Worm (Caenorhabditis elegans): ENCODE measurements around the gene rbd-1.

rbd-1 gene

ce11 chrIV:12748760-12749159, 24.0 kb downstream of the rbd-1 start:
- TF ChIP-seq mec-3 (tag; optimal IDR thresholded peaks at IDR 0.05; ENCODE audit: borderline replicate concordance) (no peak), ref-2 (tag; optimal IDR thresholded peaks at IDR 0.05) (no peak), che-1 (tag; optimal IDR thresholded peaks at IDR 0.05) (no peak), ceh-31 (tag; optimal IDR thresholded peaks at IDR 0.05) (no peak), hlh-15 (tag; optimal IDR thresholded peaks at IDR 0.05) (no peak), pha-2 (tag; optimal IDR thresholded peaks at IDR 0.05) (no peak), ceh-30 (tag; optimal IDR thresholded peaks at IDR 0.05) (no peak), fkh-6 (tag; optimal IDR thresholded peaks at IDR 0.05) (no peak)

- TF ChIP-seq nfya-1 (tag; optimal IDR thresholded peaks at IDR 0.05), result peak; percentile 60
- no peak for TF ChIP-seq hlh-15 (tag; optimal IDR thresholded peaks at IDR 0.05)
Measured at ce11 chrIV:12754170-12754569, 29.4 kb downstream of the rbd-1 start.

- TF ChIP-seq pros-1 (tag; optimal IDR thresholded peaks at IDR 0.05), result no peak
- peak; percentile 69 for TF ChIP-seq nfya-1 (tag; optimal IDR thresholded peaks at IDR 0.05)
- TF ChIP-seq fkh-6 (tag; optimal IDR thresholded peaks at IDR 0.05), result no peak
- no peak for TF ChIP-seq ahr-1 (tag; optimal IDR thresholded peaks at IDR 0.05)
- TF ChIP-seq pqm-1 (tag; optimal IDR thresholded peaks at IDR 0.05), result no peak
- no peak for TF ChIP-seq ceh-31 (tag; optimal IDR thresholded peaks at IDR 0.05)
- TF ChIP-seq pha-4 (tag; optimal IDR thresholded peaks at IDR 0.05), result no peak
- no peak for TF ChIP-seq ets-4 (tag; optimal IDR thresholded peaks at IDR 0.05)
Measured at ce11 chrIV:12755641-12756040, 30.9 kb downstream of the rbd-1 start.

ce11 chrIV:12757470-12757869, 32.7 kb downstream of the rbd-1 start, which contains the start of gene flp-9:
Gene flp-9, minus strand, starts transcription at chrIV:12757570.
- TF ChIP-seq gmeb-2 (tag; optimal IDR thresholded peaks at IDR 0.05) (no peak), unc-3 (GFP tag; conservative IDR thresholded peaks at IDR 0.05) (no peak), unc-3 (tag; optimal IDR thresholded peaks at IDR 0.05) (no peak)

- TF ChIP-seq unc-42 (tag; optimal IDR thresholded peaks at IDR 0.05), result peak; percentile 90
- no peak for TF ChIP-seq hlh-8 (tag; optimal IDR thresholded peaks at IDR 0.05)
Measured at ce11 chrIV:12762782-12763181, 38.0 kb downstream of the rbd-1 start.

ce11 chrIV:12765067-12765466, 40.3 kb downstream of the rbd-1 start, which contains the start of gene ZK897.10:
Gene ZK897.10, plus strand, starts transcription at chrIV:12765351.
- TF ChIP-seq elt-2 (tag; optimal IDR thresholded peaks at IDR 0.05) (peak; percentile 86), pha-2 (tag; optimal IDR thresholded peaks at IDR 0.05) (no peak), pax-1 (tag; optimal IDR thresholded peaks at IDR 0.05) (no peak), npax-4 (tag; optimal IDR thresholded peaks at IDR 0.05) (no peak)

- peak; percentile 25 for TF ChIP-seq unc-86 (tag; optimal IDR thresholded peaks at IDR 0.05)
- no peak for TF ChIP-seq lim-6 (tag; optimal IDR thresholded peaks at IDR 0.05)
- no peak for TF ChIP-seq ceh-30 (tag; optimal IDR thresholded peaks at IDR 0.05)
- TF ChIP-seq ceh-34 (tag; optimal IDR thresholded peaks at IDR 0.05), result peak; percentile 59
- TF ChIP-seq fkh-10 (GFP tag; optimal IDR thresholded peaks at IDR 0.05), result peak; percentile 50
- TF ChIP-seq ttx-3 (tag; optimal IDR thresholded peaks at IDR 0.05), result no peak
- peak; percentile 1 for TF ChIP-seq ceh-19 (GFP tag; optimal IDR thresholded peaks at IDR 0.05)
- TF ChIP-seq pat-9 (tag; optimal IDR thresholded peaks at IDR 0.05), result no peak
- TF ChIP-seq mec-3 (tag; optimal IDR thresholded peaks at IDR 0.05; ENCODE audit: borderline replicate concordance), result peak; percentile 11
- TF ChIP-seq ceh-48 (tag; optimal IDR thresholded peaks at IDR 0.05), result peak; percentile 81
- TF ChIP-seq ama-1 (optimal IDR thresholded peaks at IDR 0.05), result no peak
- TF ChIP-seq rnt-1 (tag; optimal IDR thresholded peaks at IDR 0.05), result no peak
- no peak for TF ChIP-seq ceh-9 (tag; optimal IDR thresholded peaks at IDR 0.05)
- no peak for TF ChIP-seq Y22D7AL.16 (tag; optimal IDR thresholded peaks at IDR 0.05)
- no peak for TF ChIP-seq sdc-2 (tag; optimal IDR thresholded peaks at IDR 0.05)
- TF ChIP-seq che-1 (tag; optimal IDR thresholded peaks at IDR 0.05), result no peak
- TF ChIP-seq ceh-2 (tag; optimal IDR thresholded peaks at IDR 0.05), result no peak
- no peak for TF ChIP-seq elt-2 (tag; optimal IDR thresholded peaks at IDR 0.05)
- TF ChIP-seq lin-11 (tag; optimal IDR thresholded peaks at IDR 0.05), result no peak
- TF ChIP-seq hlh-13 (GFP tag; optimal IDR thresholded peaks at IDR 0.05), result no peak
- TF ChIP-seq hlh-30 (tag; optimal IDR thresholded peaks at IDR 0.05; ENCODE audit: insufficient read depth), result peak; percentile 21
- peak; percentile 50 for TF ChIP-seq C08G9.2 (tag; optimal IDR thresholded peaks at IDR 0.05)
- peak; percentile 85 for TF ChIP-seq ceh-31 (tag; optimal IDR thresholded peaks at IDR 0.05)
- no peak for TF ChIP-seq nhr-11 (tag; optimal IDR thresholded peaks at IDR 0.05)
- TF ChIP-seq ceh-22 (tag; optimal IDR thresholded peaks at IDR 0.05), result no peak
- no peak for TF ChIP-seq hlh-8 (tag; optimal IDR thresholded peaks at IDR 0.05)
Measured at ce11 chrIV:12771414-12771813, 46.6 kb downstream of the rbd-1 start.

Data from whole organism, late embryonic.